Fruit fly (Drosophila melanogaster) whole organism, embryonic: ENCODE results near the gene CG13309.
A peak's percentile ranks its signal among the peaks of the same experiment; 100 is the strongest.

Experiments used
- Antp ChIP-seq: fragments of 200-800 bp; sonication (Bioruptor generic); optimal IDR thresholded peaks from 3 replicates; lab custom pipeline; 2016; ENCODE audit warnings: missing biosample characterization, missing genetic modification characterization
- Asciz ChIP-seq: fragments of 200-800 bp; sonication (Bioruptor generic); optimal IDR thresholded peaks from 2 replicates; lab custom pipeline; 2017; ENCODE audit warnings: missing biosample characterization, mild to moderate bottlenecking, missing genetic modification characterization, missing genetic modification reagents
- CG10565 ChIP-seq: fragments of 200-800 bp; sonication (Bioruptor generic); optimal IDR thresholded peaks from 3 replicates; lab custom pipeline; 2016; ENCODE audit warnings: missing biosample characterization, mild to moderate bottlenecking, missing genetic modification characterization
- CG11504 ChIP-seq: fragments of 200-800 bp; sonication (Bioruptor generic); optimal IDR thresholded peaks from 3 replicates; lab custom pipeline; 2019; ENCODE audit warnings: missing biosample characterization, mild to moderate bottlenecking, missing genetic modification characterization, moderate library complexity
- CG12942 ChIP-seq: fragments of 200-800 bp; sonication (Bioruptor generic); optimal IDR thresholded peaks from 3 replicates; lab custom pipeline; 2016; ENCODE audit warnings: missing biosample characterization, missing genetic modification characterization
- CG13123 ChIP-seq: fragments of 200-800 bp; sonication (Bioruptor generic); optimal IDR thresholded peaks from 2 replicates; lab custom pipeline; 2016; ENCODE audit warnings: missing biosample characterization, missing genetic modification characterization
- CG17359 ChIP-seq: fragments of 200-800 bp; sonication (Bioruptor generic); optimal IDR thresholded peaks from 3 replicates; lab custom pipeline; 2018; ENCODE audit warnings: missing biosample characterization, mild to moderate bottlenecking, missing genetic modification characterization, moderate library complexity
- CG17385 ChIP-seq: fragments of 200-800 bp; sonication (Bioruptor generic); optimal IDR thresholded peaks from 3 replicates; lab custom pipeline; 2018; ENCODE audit warnings: missing biosample characterization, mild to moderate bottlenecking, missing genetic modification characterization
- CG30020 ChIP-seq: fragments of 200-800 bp; optimal IDR thresholded peaks from 2 replicates; lab custom pipeline; 2019; ENCODE audit warnings: missing biosample characterization, mild to moderate bottlenecking, missing genetic modification characterization, moderate library complexity
- CG30403 ChIP-seq: fragments of 200-800 bp; sonication (Bioruptor generic); optimal IDR thresholded peaks from 3 replicates; lab custom pipeline; 2016; ENCODE audit warnings: missing biosample characterization, missing genetic modification characterization
- CG32532 ChIP-seq: fragments of 200-800 bp; sonication (Bioruptor generic); IDR thresholded peaks from 2 replicates; pipeline ENCODE4 v1.3.6; 2022; ENCODE audit warnings: missing biosample characterization, missing genetic modification characterization
- CG4854 ChIP-seq: fragments of 200-800 bp; sonication (Bioruptor generic); optimal IDR thresholded peaks from 2 replicates; lab custom pipeline; 2016; ENCODE audit warnings: missing biosample characterization, missing genetic modification characterization, inconsistent platforms
- CG5953 ChIP-seq: fragments of 200-800 bp; sonication (Bioruptor generic); IDR thresholded peaks from 2 replicates; pipeline ENCODE4 v1.3.6; 2022; ENCODE audit warnings: missing biosample characterization, missing genetic modification characterization
- CG8924 ChIP-seq: fragments of 200-800 bp; optimal IDR thresholded peaks from 3 replicates; lab custom pipeline; 2019; ENCODE audit warnings: missing biosample characterization, mild to moderate bottlenecking, missing genetic modification characterization, moderate library complexity
- CG9215 ChIP-seq: fragments of 200-800 bp; sonication (Bioruptor generic); IDR thresholded peaks from 2 replicates; pipeline ENCODE4 v1.3.6; 2022; ENCODE audit warnings: missing biosample characterization, missing genetic modification characterization
- E2f2 ChIP-seq: fragments of 200-800 bp; sonication (Bioruptor generic); IDR thresholded peaks from 2 replicates; pipeline ENCODE4 v1.3.6; 2022; ENCODE audit warnings: missing biosample characterization, missing genetic modification characterization
- Hmx ChIP-seq: fragments of 200-800 bp; sonication (Bioruptor generic); optimal IDR thresholded peaks from 2 replicates; lab custom pipeline; 2016; ENCODE audit warnings: missing biosample characterization, missing genetic modification characterization
- Hsf ChIP-seq: fragments of 200-800 bp; sonication (Bioruptor generic); optimal IDR thresholded peaks from 3 replicates; lab custom pipeline; 2016; ENCODE audit warnings: missing biosample characterization, missing genetic modification characterization
- Lpt ChIP-seq: fragments of >200 bp; optimal IDR thresholded peaks from 2 replicates; lab custom pipeline; 2018; ENCODE audit warnings: missing biosample characterization, missing genetic modification characterization
- MBD-R2 ChIP-seq: fragments of 200-800 bp; sonication (Bioruptor generic); IDR thresholded peaks from 2 replicates; pipeline ENCODE4 v1.3.6; 2022; ENCODE audit warnings: missing biosample characterization, missing genetic modification characterization
- Mad ChIP-seq: fragments of 200-800 bp; sonication (Bioruptor generic); optimal IDR thresholded peaks from 2 replicates; lab custom pipeline; 2016; ENCODE audit warnings: missing biosample characterization, missing genetic modification characterization
- Max ChIP-seq: fragments of 200-800 bp; sonication (Bioruptor generic); optimal IDR thresholded peaks from 2 replicates; lab custom pipeline; 2016; ENCODE audit warnings: missing biosample characterization, mild to moderate bottlenecking, missing genetic modification characterization
- Myb ChIP-seq: fragments of 200-800 bp; sonication (Bioruptor generic); optimal IDR thresholded peaks from 2 replicates; lab custom pipeline; 2016; ENCODE audit warnings: missing biosample characterization, missing genetic modification characterization
- Neu2 ChIP-seq: fragments of 200-800 bp; sonication (Bioruptor generic); optimal IDR thresholded peaks from 3 replicates; lab custom pipeline; 2016; ENCODE audit warnings: missing biosample characterization, missing genetic modification characterization, borderline replicate concordance
- Optix ChIP-seq: fragments of 200-800 bp; sonication (Bioruptor generic); IDR thresholded peaks from 3 replicates; pipeline ENCODE4 v1.3.6; 2022; ENCODE audit warnings: missing biosample characterization, missing genetic modification characterization
- PHDP ChIP-seq: fragments of 200-800 bp; sonication (Bioruptor generic); optimal IDR thresholded peaks from 3 replicates; lab custom pipeline; 2018; ENCODE audit warnings: missing biosample characterization, mild to moderate bottlenecking, missing genetic modification characterization, moderate library complexity
- Six4 ChIP-seq: fragments of 200-800 bp; sonication (Bioruptor generic); optimal IDR thresholded peaks from 2 replicates; lab custom pipeline; 2016; ENCODE audit warnings: missing biosample characterization, missing genetic modification characterization
- Spps ChIP-seq: fragments of 200-800 bp; sonication (Bioruptor generic); optimal IDR thresholded peaks from 2 replicates; lab custom pipeline; 2018; ENCODE audit warnings: missing biosample characterization, mild to moderate bottlenecking, missing genetic modification characterization
- Usf ChIP-seq: fragments of 200-800 bp; sonication (Bioruptor generic); optimal IDR thresholded peaks from 2 replicates; lab custom pipeline; 2017; ENCODE audit warnings: missing genotype, missing biosample characterization, missing genetic modification characterization
- amos ChIP-seq: fragments of 200-800 bp; sonication (Bioruptor generic); IDR thresholded peaks from 2 replicates; pipeline ENCODE4 v1.3.6; 2022; ENCODE audit warnings: missing biosample characterization, missing genetic modification characterization; ENCODE audit not compliant: partially characterized antibody
- btn ChIP-seq: fragments of 200-800 bp; sonication (Bioruptor generic); optimal IDR thresholded peaks from 2 replicates; lab custom pipeline; 2016; ENCODE audit warnings: missing biosample characterization, missing genetic modification characterization
- cato ChIP-seq: fragments of 200-800 bp; sonication (Bioruptor generic); optimal IDR thresholded peaks from 2 replicates; lab custom pipeline; 2016; ENCODE audit warnings: missing biosample characterization, missing genetic modification characterization, borderline replicate concordance
- chn ChIP-seq: fragments of 200-800 bp; sonication (Bioruptor generic); optimal IDR thresholded peaks from 2 replicates; lab custom pipeline; 2016; ENCODE audit warnings: missing biosample characterization, missing genetic modification characterization
- croc ChIP-seq: fragments of 200-800 bp; sonication (Bioruptor generic); conservative IDR thresholded peaks from 3 replicates; pipeline ENCODE4 v1.3.6; 2022; ENCODE audit warnings: missing biosample characterization, missing genetic modification characterization
- cwo ChIP-seq: fragments of 200-800 bp; sonication (Bioruptor generic); optimal IDR thresholded peaks from 3 replicates; lab custom pipeline; 2017; ENCODE audit warnings: missing biosample characterization, missing genetic modification characterization, mild to moderate bottlenecking, moderate library complexity, missing genetic modification reagents
- dpn ChIP-seq, 2 experiments: fragments of 200-800 bp; sonication (Bioruptor generic); optimal IDR thresholded peaks; 3 replicates each; lab custom pipeline; 2016; ENCODE audit warnings: missing biosample characterization in 2 of 2, missing genetic modification characterization in 2 of 2
- eyg ChIP-seq: fragments of 200-800 bp; sonication (Bioruptor generic); optimal IDR thresholded peaks from 3 replicates; lab custom pipeline; 2016; ENCODE audit warnings: missing biosample characterization, missing genetic modification characterization
- fd3F ChIP-seq: fragments of 200-800 bp; sonication (Bioruptor generic); optimal IDR thresholded peaks from 2 replicates; lab custom pipeline; 2018; ENCODE audit warnings: missing biosample characterization, mild to moderate bottlenecking, missing genetic modification characterization, moderate library complexity
- gro ChIP-seq: fragments of 200-800 bp; sonication (Bioruptor generic); optimal IDR thresholded peaks from 2 replicates; lab custom pipeline; 2016; ENCODE audit warnings: missing biosample characterization, missing genetic modification characterization
- ham ChIP-seq: fragments of 200-800 bp; sonication (Bioruptor generic); IDR thresholded peaks from 2 replicates; pipeline ENCODE4 v1.3.6; 2022; ENCODE audit warnings: missing biosample characterization, missing genetic modification characterization
- kay ChIP-seq: fragments of 200-800 bp; sonication (Bioruptor generic); optimal IDR thresholded peaks from 2 replicates; lab custom pipeline; 2016; ENCODE audit warnings: missing biosample characterization, missing genetic modification characterization
- maf-S ChIP-seq: fragments of 200-800 bp; sonication (Bioruptor generic); optimal IDR thresholded peaks from 2 replicates; lab custom pipeline; 2016; ENCODE audit warnings: missing biosample characterization, missing genetic modification characterization
- mam ChIP-seq: fragments of 200-800 bp; sonication (Bioruptor generic); optimal IDR thresholded peaks from 3 replicates; lab custom pipeline; 2016; ENCODE audit warnings: missing biosample characterization, missing genetic modification characterization
- nerfin-1 ChIP-seq: fragments of 200-800 bp; sonication (Bioruptor generic); optimal IDR thresholded peaks from 3 replicates; lab custom pipeline; 2019; ENCODE audit warnings: missing biosample characterization, mild to moderate bottlenecking, missing genetic modification characterization, moderate library complexity
- nom ChIP-seq: fragments of 200-800 bp; sonication (Bioruptor generic); optimal IDR thresholded peaks from 2 replicates; lab custom pipeline; 2017; ENCODE audit warnings: missing biosample characterization, missing genetic modification characterization, mild to moderate bottlenecking, moderate library complexity, missing genetic modification reagents
- pros ChIP-seq: fragments of 200-800 bp; sonication (Bioruptor generic); optimal IDR thresholded peaks from 3 replicates; lab custom pipeline; 2019; ENCODE audit warnings: missing biosample characterization, mild to moderate bottlenecking, missing genetic modification characterization, moderate library complexity
- salm ChIP-seq: fragments of 200-800 bp; sonication (Bioruptor generic); optimal IDR thresholded peaks from 2 replicates; lab custom pipeline; 2018; ENCODE audit warnings: missing biosample characterization, mild to moderate bottlenecking, missing genetic modification characterization
- sc ChIP-seq, 3 experiments: fragments of >200 bp in 2 of 3; fragments of 200-800 bp in 1 of 3; sonication (Bioruptor generic) in 1 of 3; optimal IDR thresholded peaks; 2 replicates in 2 of 3; 3 replicates in 1 of 3; lab custom pipeline; 2017; ENCODE audit warnings: mild to moderate bottlenecking in 1 of 3, missing biosample characterization in 1 of 3, missing genetic modification characterization in 1 of 3, missing genetic modification reagents in 1 of 3
- sr ChIP-seq: fragments of 200-800 bp; sonication (Bioruptor generic); IDR thresholded peaks from 3 replicates; pipeline ENCODE4 v1.3.6; 2022; ENCODE audit warnings: missing biosample characterization, missing genetic modification characterization
- sug ChIP-seq: fragments of 200-800 bp; optimal IDR thresholded peaks from 2 replicates; lab custom pipeline; 2019; ENCODE audit warnings: missing biosample characterization, mild to moderate bottlenecking, missing genetic modification characterization, moderate library complexity
- unpg ChIP-seq: fragments of 200-800 bp; sonication (Bioruptor generic); optimal IDR thresholded peaks from 3 replicates; lab custom pipeline; 2018; ENCODE audit warnings: missing biosample characterization, mild to moderate bottlenecking, missing genetic modification characterization, moderate library complexity

Gene CG13309

dm6 chr3L:8813484-8813883 is 3.3 kb downstream of the CG13309 start (continued):
- TF ChIP-seq CG17385 (GFP tag; lab: Kevin White, UChicago) (no peak), maf-S (GFP tag; lab: Kevin White, UChicago) (no peak), cato (GFP tag; lab: Kevin White, UChicago) (no peak), fd3F (GFP tag; lab: Kevin White, UChicago) (no peak), CG30403 (GFP tag; lab: Kevin White, UChicago) (peak; percentile 25), unpg (no peak), dpn (GFP tag; optimal IDR thresholded peaks at IDR 0.05; lab: Kevin White, UChicago) (peak in 1 of 2 experiments; percentile 8), sug (tag; lab: Kevin White, UChicago) (no peak), kay (GFP tag; lab: Kevin White, UChicago) (no peak), Usf (GFP tag; lab: Kevin White, UChicago) (no peak), ham (GFP tag; lab: Robert Waterston, UW) (no peak), Mad (GFP tag; lab: Kevin White, UChicago) (no peak), Hsf (no peak), eyg (GFP tag; lab: Kevin White, UChicago) (no peak), amos (GFP tag; lab: Robert Waterston, UW) (no peak), pros (GFP tag; lab: Kevin White, UChicago) (no peak), Optix (peak; percentile 57; the same call in 2 of the 3 replicates), sr (GFP tag; lab: Robert Waterston, UW) (no peak; the same call in 2 of the 3 replicates), chn (GFP tag; lab: Kevin White, UChicago) (no peak), gro (GFP tag; lab: Kevin White, UChicago) (no peak), cwo (no peak), nerfin-1 (tag; lab: Kevin White, UChicago) (no peak), PHDP (tag; lab: Kevin White, UChicago) (no peak), Neu2 (GFP tag; lab: Kevin White, UChicago) (no peak), CG4854 (GFP tag; lab: Kevin White, UChicago) (no peak), CG30020 (tag; lab: Kevin White, UChicago) (no peak), Six4 (GFP tag; lab: Kevin White, UChicago) (no peak), CG13123 (GFP tag; lab: Kevin White, UChicago) (no peak), E2f2 (GFP tag; lab: Robert Waterston, UW) (peak; percentile 46), Antp (GFP tag; lab: Kevin White, UChicago) (no peak), Asciz (GFP tag; lab: Kevin White, UChicago) (no peak), mam (no peak), CG12942 (GFP tag; lab: Kevin White, UChicago) (no peak), CG5953 (GFP tag; lab: Robert Waterston, UW) (0 out of 2 replicates have a peak, but pooled peaks have one; percentile 9), btn (GFP tag; lab: Kevin White, UChicago) (no peak), CG10565 (GFP tag; lab: Kevin White, UChicago) (no peak), CG32532 (GFP tag; lab: Robert Waterston, UW) (peak; percentile 74), salm (tag; lab: Kevin White, UChicago) (no peak), CG11504 (tag; lab: Kevin White, UChicago) (no peak), CG8924 (tag; lab: Kevin White, UChicago) (no peak), MBD-R2 (GFP tag; lab: Robert Waterston, UW) (peak; percentile 31; the same call in 1 of the 2 replicates), Lpt (GFP tag; lab: Kevin White, UChicago) (no peak), CG9215 (GFP tag; lab: Robert Waterston, UW) (peak; percentile 39; the same call in 1 of the 2 replicates), CG17359 (tag; lab: Kevin White, UChicago) (peak; percentile 13), sc (optimal IDR thresholded peaks at IDR 0.05; lab: Kevin White, UChicago) (no peak), sc (GFP tag; optimal IDR thresholded peaks at IDR 0.05; lab: Kevin White, UChicago) (no peak), Myb (GFP tag; lab: Kevin White, UChicago) (no peak), Hmx (GFP tag; lab: Kevin White, UChicago) (no peak), croc (GFP tag; lab: Robert Waterston, UW) (0 out of 3 replicates have a peak, but pooled peaks have one; percentile 40), Max (no peak), nom (GFP tag; lab: Kevin White, UChicago) (no peak), Spps (tag; lab: Kevin White, UChicago) (no peak)
